Worm (Caenorhabditis elegans) whole organism, mixed stage, embryonic: Measurements from ENCODE around the gene ska-3.
A peak's percentile ranks its signal among the peaks of the same experiment; 100 is the strongest.

ENCODE experiments used
- M03D4.4 ChIP-seq: sonication (generic microtip); optimal IDR thresholded peaks from 2 replicates; lab custom pipeline; 2017; ENCODE audit warnings: mild to moderate bottlenecking, missing genetic modification characterization, missing compliant biosample characterization
- bed-3 ChIP-seq: fragments of 200-800 bp; sonication (Bioruptor generic); optimal IDR thresholded peaks from 3 replicates; lab custom pipeline; 2018; ENCODE audit warnings: mild to moderate bottlenecking, missing genetic modification characterization, moderate library complexity, missing compliant biosample characterization
- ceh-39 ChIP-seq: fragments of 150-350 bp; optimal IDR thresholded peaks from 2 replicates; lab custom pipeline; 2014; ENCODE audit warnings: missing biosample characterization, missing genetic modification characterization
- ces-1 ChIP-seq: fragments of 150-350 bp; optimal IDR thresholded peaks from 2 replicates; lab custom pipeline; 2014; ENCODE audit warnings: missing biosample characterization, missing genetic modification reagents, missing genetic modification characterization
- cnd-1 ChIP-seq: fragments of 200-800 bp; sonication (Bioruptor generic); optimal IDR thresholded peaks from 2 replicates; lab custom pipeline; 2018; ENCODE audit warnings: mild to moderate bottlenecking, missing genetic modification characterization, missing compliant biosample characterization
- drap-1 ChIP-seq: fragments of 200-800 bp; sonication (Bioruptor generic); optimal IDR thresholded peaks from 3 replicates; lab custom pipeline; 2018; ENCODE audit warnings: mild to moderate bottlenecking, missing genetic modification characterization, missing compliant biosample characterization
- elt-1 ChIP-seq: sonication (generic microtip); optimal IDR thresholded peaks from 2 replicates; lab custom pipeline; 2017; ENCODE audit warnings: missing genetic modification characterization, mild to moderate bottlenecking, missing compliant biosample characterization, antibody characterized with exemption, moderate library complexity, borderline replicate concordance; ENCODE audit not compliant: insufficient read depth
- elt-3 ChIP-seq: fragments of 150-350 bp; optimal IDR thresholded peaks from 2 replicates; lab custom pipeline; 2014; ENCODE audit warnings: missing biosample characterization, missing genetic modification characterization
- flh-1 ChIP-seq: fragments of 200-800 bp; sonication (Bioruptor generic); optimal IDR thresholded peaks from 2 replicates; lab custom pipeline; 2018; ENCODE audit warnings: mild to moderate bottlenecking, missing genetic modification characterization, moderate library complexity, missing compliant biosample characterization
- ham-2 ChIP-seq: fragments of 200-800 bp; sonication (Bioruptor generic); optimal IDR thresholded peaks from 2 replicates; lab custom pipeline; 2018; ENCODE audit warnings: mild to moderate bottlenecking, missing genetic modification characterization, missing compliant biosample characterization
- hlh-1 ChIP-seq: fragments of 150-350 bp; optimal IDR thresholded peaks from 2 replicates; lab custom pipeline; 2014; ENCODE audit warnings: missing biosample characterization, missing genetic modification reagents, missing genetic modification characterization
- lin-13 ChIP-seq: fragments of 150-350 bp; optimal IDR thresholded peaks from 2 replicates; lab custom pipeline; 2014; ENCODE audit warnings: missing biosample characterization, missing genetic modification characterization
- lin-32 ChIP-seq: fragments of 200-800 bp; sonication (Bioruptor generic); optimal IDR thresholded peaks from 2 replicates; lab custom pipeline; 2018; ENCODE audit warnings: mild to moderate bottlenecking, missing genetic modification characterization, missing compliant biosample characterization
- lsy-2 ChIP-seq: fragments of 150-350 bp; optimal IDR thresholded peaks from 2 replicates; lab custom pipeline; 2014; ENCODE audit warnings: missing biosample characterization, missing genetic modification characterization
- mab-5 ChIP-seq: fragments of 150-350 bp; optimal IDR thresholded peaks from 2 replicates; lab custom pipeline; 2014; ENCODE audit warnings: missing biosample characterization, missing genetic modification characterization
- mep-1 ChIP-seq: fragments of 150-350 bp; optimal IDR thresholded peaks from 2 replicates; lab custom pipeline; 2017; ENCODE audit warnings: missing biosample characterization, missing genetic modification reagents, missing genetic modification characterization, inconsistent platforms
- mls-2 ChIP-seq: sonication (generic microtip); optimal IDR thresholded peaks from 2 replicates; lab custom pipeline; 2016; ENCODE audit warnings: mild to moderate bottlenecking, missing genetic modification characterization, moderate library complexity, missing compliant biosample characterization
- nhr-12 ChIP-seq: fragments of 150-350 bp; optimal IDR thresholded peaks from 2 replicates; lab custom pipeline; 2014; ENCODE audit warnings: missing biosample characterization, missing genetic modification characterization
- nhr-2 ChIP-seq: fragments of 150-350 bp; optimal IDR thresholded peaks from 2 replicates; lab custom pipeline; 2014; ENCODE audit warnings: missing biosample characterization, missing genetic modification characterization
- nhr-237 ChIP-seq: fragments of 150-350 bp; optimal IDR thresholded peaks from 2 replicates; lab custom pipeline; 2014; ENCODE audit warnings: missing biosample characterization, missing genetic modification characterization
- nhr-28 ChIP-seq: fragments of 150-350 bp; optimal IDR thresholded peaks from 2 replicates; lab custom pipeline; 2014; ENCODE audit warnings: missing biosample characterization, missing genetic modification characterization
- nhr-76 ChIP-seq: sonication (generic microtip); optimal IDR thresholded peaks from 2 replicates; lab custom pipeline; 2017; ENCODE audit warnings: missing biosample characterization, missing genetic modification characterization
- pha-4 ChIP-seq: fragments of 150-350 bp; optimal IDR thresholded peaks from 2 replicates; lab custom pipeline; 2018; ENCODE audit warnings: missing biosample characterization, missing genetic modification reagents, missing genetic modification characterization
- sem-2 ChIP-seq: fragments of 200-800 bp; sonication (Bioruptor generic); optimal IDR thresholded peaks from 2 replicates; lab custom pipeline; 2018; ENCODE audit warnings: mild to moderate bottlenecking, missing genetic modification characterization, missing compliant biosample characterization
- snpc-4 ChIP-seq: fragments of 150-350 bp; optimal IDR thresholded peaks from 2 replicates; lab custom pipeline; 2014; ENCODE audit warnings: missing biosample characterization, missing genetic modification characterization
- sptf-1 ChIP-seq: sonication (generic microtip); optimal IDR thresholded peaks from 2 replicates; lab custom pipeline; 2017; ENCODE audit warnings: mild to moderate bottlenecking, missing genetic modification characterization, moderate library complexity, missing compliant biosample characterization
- tbx-8 ChIP-seq: fragments of 200-800 bp; sonication (Bioruptor generic); optimal IDR thresholded peaks from 2 replicates; lab custom pipeline; 2018; ENCODE audit warnings: mild to moderate bottlenecking, missing genetic modification characterization, moderate library complexity, missing compliant biosample characterization
- unc-120 ChIP-seq: sonication (generic microtip); optimal IDR thresholded peaks from 2 replicates; lab custom pipeline; 2017; ENCODE audit warnings: missing genetic modification characterization, missing compliant biosample characterization; ENCODE audit not compliant: poor library complexity, severe bottlenecking
- unc-39 ChIP-seq: fragments of 150-350 bp; optimal IDR thresholded peaks from 2 replicates; lab custom pipeline; 2014; ENCODE audit warnings: missing biosample characterization, missing genetic modification characterization
- unc-62 ChIP-seq: fragments of 150-350 bp; optimal IDR thresholded peaks from 2 replicates; lab custom pipeline; 2014; ENCODE audit warnings: missing biosample characterization, missing genetic modification reagents, missing genetic modification characterization
- zip-8 ChIP-seq: fragments of 150-350 bp; optimal IDR thresholded peaks from 2 replicates; lab custom pipeline; 2014; ENCODE audit warnings: missing biosample characterization, missing genetic modification characterization
- ztf-11 ChIP-seq: fragments of 150-350 bp; optimal IDR thresholded peaks from 2 replicates; lab custom pipeline; 2014; ENCODE audit warnings: missing biosample characterization, missing genetic modification characterization

The ska-3 gene

DNA sequence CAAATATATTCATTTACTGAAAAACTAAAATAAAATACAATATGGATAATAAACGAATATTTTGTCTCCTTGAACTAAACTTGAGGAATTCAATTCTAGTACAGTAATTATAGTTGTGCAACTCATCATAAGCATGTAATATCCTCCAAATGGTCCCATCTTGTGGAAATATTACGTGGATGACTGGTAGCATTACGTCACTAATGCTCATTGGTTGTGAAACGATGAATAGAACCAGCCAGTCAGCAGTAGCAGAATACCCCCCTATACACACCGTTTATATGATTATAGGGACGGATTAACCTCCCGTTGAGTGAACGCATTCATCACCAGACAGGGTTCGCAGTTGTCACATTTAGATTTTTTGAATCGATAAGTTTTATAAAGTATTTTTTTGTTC, 39.6 kb upstream of the ska-3 start (continued):
- TF ChIP-seq lsy-2 (tag; lab: Kevin White, UChicago), result no peak
- no peak for TF ChIP-seq unc-39 (tag; lab: Kevin White, UChicago)
- TF ChIP-seq unc-62 (GFP tag; lab: Kevin White, UChicago), result peak; percentile 23
- no peak for TF ChIP-seq unc-120 (tag; lab: Kevin White, UChicago)
- no peak for TF ChIP-seq pha-4 (tag; lab: Kevin White, UChicago)
- no peak for TF ChIP-seq flh-1 (GFP tag; lab: Kevin White, UChicago)
- TF ChIP-seq, all 35 proteins: peak for 6

DNA sequence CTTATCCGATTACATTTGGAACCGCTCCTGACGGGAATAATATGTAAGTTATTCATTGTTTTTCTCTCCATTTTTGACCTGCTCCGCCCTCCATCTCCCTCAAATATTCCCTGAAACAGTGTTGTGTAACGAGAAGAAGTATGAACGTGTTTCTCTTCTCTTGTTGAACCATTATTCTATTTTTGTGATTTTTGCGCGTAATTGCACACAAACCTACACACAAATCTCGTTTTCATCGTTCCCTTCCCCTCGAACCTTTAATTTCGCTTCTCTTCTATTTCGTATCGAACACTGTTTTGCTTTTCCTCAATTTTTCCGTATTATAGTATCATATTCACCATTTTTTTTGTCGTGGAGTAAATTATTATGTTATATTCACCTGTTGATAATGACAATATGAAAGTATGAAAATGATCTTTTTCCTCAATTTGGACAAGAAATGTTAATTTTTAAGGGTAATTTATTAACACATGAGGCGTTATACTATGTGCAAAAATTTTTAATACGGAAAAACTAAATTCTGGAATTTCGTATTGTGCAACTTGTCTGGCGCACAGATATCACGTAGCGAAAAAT, 38.5 kb upstream of the ska-3 start:
- no peak for TF ChIP-seq hlh-1 (tag; lab: Kevin White, UChicago)
- no peak for TF ChIP-seq ceh-39 (tag; lab: Kevin White, UChicago)
- no peak for TF ChIP-seq mls-2 (tag; lab: Kevin White, UChicago)
- no peak for TF ChIP-seq lsy-2 (tag; lab: Kevin White, UChicago)
- TF ChIP-seq lin-32, result no peak
- TF ChIP-seq zip-8, result no peak
- TF ChIP-seq unc-62 (GFP tag; lab: Kevin White, UChicago), result no peak
- TF ChIP-seq nhr-76 (tag; lab: Kevin White, UChicago), result no peak
- TF ChIP-seq cnd-1, result no peak

- peak; percentile 54 for TF ChIP-seq nhr-237 (tag; lab: Kevin White, UChicago)
- no peak for TF ChIP-seq snpc-4 (tag; lab: Kevin White, UChicago)
- peak; percentile 41 for TF ChIP-seq elt-1 (tag; lab: Kevin White, UChicago)
- TF ChIP-seq mls-2 (tag; lab: Kevin White, UChicago), result peak; percentile 33
- TF ChIP-seq cnd-1, result no peak
- TF ChIP-seq ham-2 (GFP tag; lab: Kevin White, UChicago), result peak; percentile 91
- peak; percentile 86 for TF ChIP-seq unc-120 (tag; lab: Kevin White, UChicago)
- TF ChIP-seq ceh-39 (tag; lab: Kevin White, UChicago), result peak; percentile 48
- peak; percentile 80 for TF ChIP-seq ces-1 (GFP tag; lab: Kevin White, UChicago)
- TF ChIP-seq nhr-28, result no peak
- TF ChIP-seq lsy-2 (tag; lab: Kevin White, UChicago), result peak; percentile 53
- TF ChIP-seq lin-32, result no peak
- peak; percentile 25 for TF ChIP-seq zip-8
- peak; percentile 3 for TF ChIP-seq nhr-2 (tag; lab: Kevin White, UChicago)
- TF ChIP-seq lin-13, result peak; percentile 50
- no peak for TF ChIP-seq M03D4.4 (tag; lab: Kevin White, UChicago)
- peak; percentile 78 for TF ChIP-seq pha-4 (tag; lab: Kevin White, UChicago)
- peak; percentile 40 for TF ChIP-seq ztf-11
- peak; percentile 88 for TF ChIP-seq mep-1 (tag; lab: Kevin White, UChicago)
- peak; percentile 30 for TF ChIP-seq sptf-1 (tag; lab: Kevin White, UChicago)
- peak; percentile 42 for TF ChIP-seq hlh-1 (tag; lab: Kevin White, UChicago)
- TF ChIP-seq drap-1, result peak; percentile 38
- peak; percentile 68 for TF ChIP-seq unc-62 (GFP tag; lab: Kevin White, UChicago)
- TF ChIP-seq, all 35 proteins: peak for 18
These were observed 36.7 kb upstream of the ska-3 start for ce11 chrIII:5715467-5715866.

ce11 chrIII:5714984-5715454, 36.2 kb upstream of the ska-3 start:
- no peak for TF ChIP-seq zip-8
- TF ChIP-seq unc-62 (GFP tag; lab: Kevin White, UChicago), result no peak
- no peak for TF ChIP-seq ceh-39 (tag; lab: Kevin White, UChicago)
- TF ChIP-seq, all 35 proteins: peak for 0

DNA sequence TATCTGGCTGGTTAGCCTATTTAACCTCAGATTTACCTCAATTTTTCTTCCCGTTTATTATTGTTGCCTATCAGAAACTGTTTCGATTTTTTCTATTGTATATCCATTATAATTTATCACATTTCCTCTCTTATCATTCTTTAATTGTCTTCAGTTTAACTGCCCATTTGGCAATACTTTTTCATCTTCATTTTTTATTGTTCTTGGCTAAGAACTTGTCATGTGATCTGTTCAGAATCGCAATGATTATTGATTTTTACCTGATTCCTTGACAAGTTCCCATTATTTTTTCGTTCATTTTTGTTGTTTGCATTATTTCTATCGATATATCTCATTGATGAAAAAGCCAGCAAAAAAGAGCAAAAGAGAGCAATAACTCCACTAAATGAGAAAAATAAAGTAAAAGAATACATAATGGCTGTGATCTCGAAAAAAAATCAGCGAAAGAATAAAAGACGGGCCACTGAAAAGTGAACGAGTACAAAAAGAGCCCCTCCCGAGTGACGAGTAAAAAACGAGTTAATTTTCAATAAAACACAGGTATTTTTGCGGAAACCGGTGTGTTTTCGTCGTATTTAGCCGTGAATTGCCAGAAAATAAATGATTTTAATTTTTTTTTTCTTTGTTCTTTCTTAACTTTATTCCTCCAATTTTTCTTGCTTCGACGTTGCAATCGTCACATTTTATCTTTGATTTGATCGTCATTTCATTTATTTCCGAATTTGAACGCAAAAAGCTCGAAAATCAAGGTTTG, 35.6 kb upstream of the ska-3 start, which contains the start of gene arf-1:
TSS of gene arf-1 (plus strand) at position 657 of the 754 bp plus-strand sequence.
- TF ChIP-seq mls-2 (tag; lab: Kevin White, UChicago), result no peak
- TF ChIP-seq tbx-8 (GFP tag; lab: Kevin White, UChicago), result no peak
- no peak for TF ChIP-seq snpc-4 (tag; lab: Kevin White, UChicago)
- TF ChIP-seq nhr-28, result no peak
- TF ChIP-seq flh-1 (GFP tag; lab: Kevin White, UChicago), result no peak
- no peak for TF ChIP-seq sem-2 (GFP tag; lab: Kevin White, UChicago)
- TF ChIP-seq cnd-1, result no peak
- no peak for TF ChIP-seq bed-3 (GFP tag; lab: Kevin White, UChicago)
- no peak for TF ChIP-seq elt-3
- no peak for TF ChIP-seq pha-4 (tag; lab: Kevin White, UChicago)
- no peak for TF ChIP-seq mab-5 (tag; lab: Kevin White, UChicago)
- no peak for TF ChIP-seq nhr-12 (tag; lab: Kevin White, UChicago)
- no peak for TF ChIP-seq elt-1 (tag; lab: Kevin White, UChicago)
- no peak for TF ChIP-seq lin-32
- TF ChIP-seq ceh-39 (tag; lab: Kevin White, UChicago), result no peak
